Worm (Caenorhabditis elegans) whole organism, mixed stage, embryonic: ENCODE results near the gene EGAP4.1.

Experiments used
- blmp-1 ChIP-seq: fragments of 150-350 bp; optimal IDR thresholded peaks from 2 replicates; lab custom pipeline; 2014; ENCODE audit warnings: missing biosample characterization, missing genetic modification characterization
- ces-1 ChIP-seq: fragments of 150-350 bp; optimal IDR thresholded peaks from 2 replicates; lab custom pipeline; 2014; ENCODE audit warnings: missing biosample characterization, missing genetic modification reagents, missing genetic modification characterization
- elt-1 ChIP-seq: sonication (generic microtip); optimal IDR thresholded peaks from 2 replicates; lab custom pipeline; 2017; ENCODE audit warnings: missing genetic modification characterization, mild to moderate bottlenecking, missing compliant biosample characterization, antibody characterized with exemption, moderate library complexity, borderline replicate concordance; ENCODE audit not compliant: insufficient read depth
- elt-3 ChIP-seq: fragments of 150-350 bp; optimal IDR thresholded peaks from 2 replicates; lab custom pipeline; 2014; ENCODE audit warnings: missing biosample characterization, missing genetic modification characterization
- ham-2 ChIP-seq: fragments of 200-800 bp; sonication (Bioruptor generic); optimal IDR thresholded peaks from 2 replicates; lab custom pipeline; 2018; ENCODE audit warnings: mild to moderate bottlenecking, missing genetic modification characterization, missing compliant biosample characterization
- mep-1 ChIP-seq: fragments of 150-350 bp; optimal IDR thresholded peaks from 2 replicates; lab custom pipeline; 2017; ENCODE audit warnings: missing biosample characterization, missing genetic modification reagents, missing genetic modification characterization, inconsistent platforms
- nhr-12 ChIP-seq: fragments of 150-350 bp; optimal IDR thresholded peaks from 2 replicates; lab custom pipeline; 2014; ENCODE audit warnings: missing biosample characterization, missing genetic modification characterization
- nhr-237 ChIP-seq: fragments of 150-350 bp; optimal IDR thresholded peaks from 2 replicates; lab custom pipeline; 2014; ENCODE audit warnings: missing biosample characterization, missing genetic modification characterization
- sem-2 ChIP-seq: fragments of 200-800 bp; sonication (Bioruptor generic); optimal IDR thresholded peaks from 2 replicates; lab custom pipeline; 2018; ENCODE audit warnings: mild to moderate bottlenecking, missing genetic modification characterization, missing compliant biosample characterization
- snpc-4 ChIP-seq: fragments of 150-350 bp; optimal IDR thresholded peaks from 2 replicates; lab custom pipeline; 2014; ENCODE audit warnings: missing biosample characterization, missing genetic modification characterization
- unc-39 ChIP-seq: fragments of 150-350 bp; optimal IDR thresholded peaks from 2 replicates; lab custom pipeline; 2014; ENCODE audit warnings: missing biosample characterization, missing genetic modification characterization
- zip-8 ChIP-seq: fragments of 150-350 bp; optimal IDR thresholded peaks from 2 replicates; lab custom pipeline; 2014; ENCODE audit warnings: missing biosample characterization, missing genetic modification characterization
- ztf-11 ChIP-seq: fragments of 150-350 bp; optimal IDR thresholded peaks from 2 replicates; lab custom pipeline; 2014; ENCODE audit warnings: missing biosample characterization, missing genetic modification characterization

ce11 chrX:8761060-8761459 is 33.9 kb upstream of the EGAP4.1 start:
- TF ChIP-seq ces-1 = no peak
- TF ChIP-seq elt-3 (tag; lab: Kevin White, UChicago) = no peak
- TF ChIP-seq nhr-12 = no peak
- TF ChIP-seq ztf-11 (tag; lab: Kevin White, UChicago) = no peak
- no peak for TF ChIP-seq blmp-1 (tag; lab: Kevin White, UChicago)
- no peak for TF ChIP-seq mep-1 (tag; lab: Kevin White, UChicago)
- no peak for TF ChIP-seq ham-2 (GFP tag; lab: Kevin White, UChicago)
- TF ChIP-seq nhr-237 = no peak
- TF ChIP-seq zip-8 = no peak
- no peak for TF ChIP-seq unc-39 (tag; lab: Kevin White, UChicago)
- TF ChIP-seq elt-1 (tag; lab: Kevin White, UChicago) = no peak
- no peak for TF ChIP-seq sem-2 (GFP tag; lab: Kevin White, UChicago)
- TF ChIP-seq snpc-4 = no peak
